Worm (Caenorhabditis elegans): ENCODE results near the gene hda-1.

The hda-1 gene

DNA sequence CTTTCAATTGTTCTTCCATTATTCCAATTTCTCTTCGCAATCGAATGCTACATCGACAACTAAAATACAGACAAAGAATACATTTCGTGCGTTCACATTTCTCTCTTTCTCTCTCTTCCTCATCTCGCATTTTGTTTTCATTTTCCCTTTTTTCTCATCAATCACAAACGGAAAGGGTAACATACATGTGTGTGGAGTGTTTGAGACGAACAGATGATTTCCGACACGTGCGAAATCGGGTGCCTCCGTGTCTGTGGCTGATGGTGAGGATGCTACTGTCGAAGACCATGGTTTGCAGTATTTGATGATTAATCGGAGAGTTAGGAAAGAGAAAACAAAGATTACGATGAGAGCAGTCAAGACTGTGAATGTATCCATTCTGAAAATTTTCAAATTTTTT is 14.4 kb upstream of the hda-1 start, which contains the start of gene R02D5.9:
Gene R02D5.9 (minus strand): TSS at position 378 of the 400 bp plus-strand sequence.
- TF ChIP-seq tbx-7 (tag; optimal IDR thresholded peaks at IDR 0.05) (no peak), ztf-16 (tag; optimal IDR thresholded peaks at IDR 0.05) (no peak), ceh-22 (tag; optimal IDR thresholded peaks at IDR 0.05) (no peak), fkh-10 (GFP tag; optimal IDR thresholded peaks at IDR 0.05) (no peak), pha-4 (tag; optimal IDR thresholded peaks at IDR 0.05) (no peak), pha-2 (tag; optimal IDR thresholded peaks at IDR 0.05) (no peak), sox-2 (GFP tag; IDR thresholded peaks at IDR 0.05) (no peak), ceh-30 (tag; optimal IDR thresholded peaks at IDR 0.05) (no peak), dmd-4 (tag; optimal IDR thresholded peaks at IDR 0.05; ENCODE audit: borderline replicate concordance) (no peak), pat-9 (tag; optimal IDR thresholded peaks at IDR 0.05) (no peak)

DNA sequence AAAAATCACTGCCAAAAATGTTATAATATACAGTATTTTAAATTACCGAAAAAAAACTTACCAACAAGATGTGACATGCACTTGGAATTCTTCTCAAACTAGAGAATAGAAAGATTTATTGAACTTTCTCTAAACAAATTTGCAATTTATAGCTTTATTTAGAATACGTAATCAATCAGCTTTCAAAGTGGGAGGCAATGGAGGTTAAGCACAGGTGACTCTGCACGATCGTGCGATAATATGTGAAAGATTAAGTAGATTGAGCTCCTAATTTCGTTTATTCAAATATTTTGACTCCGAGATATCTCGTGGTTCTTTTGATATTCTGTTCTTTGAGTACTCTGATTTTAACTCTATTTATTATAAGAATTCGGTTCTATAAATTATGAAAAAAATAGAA is 7.2 kb upstream of the hda-1 start, which contains the start of gene R02D5.6:
Gene R02D5.6 (minus strand): TSS at position 101 of the 400 bp plus-strand sequence.
- TF ChIP-seq unc-55 (GFP tag; optimal IDR thresholded peaks at IDR 0.05), result no peak
- no peak for TF ChIP-seq unc-86 (tag; optimal IDR thresholded peaks at IDR 0.05)
- no peak for TF ChIP-seq unc-3 (GFP tag; conservative IDR thresholded peaks at IDR 0.05)
- TF ChIP-seq unc-3 (tag; optimal IDR thresholded peaks at IDR 0.05), result no peak
- no peak for TF ChIP-seq hlh-15 (tag; optimal IDR thresholded peaks at IDR 0.05)
- no peak for TF ChIP-seq ttx-3 (tag; optimal IDR thresholded peaks at IDR 0.05)
- no peak for TF ChIP-seq fax-1 (tag; optimal IDR thresholded peaks at IDR 0.05)
- no peak for TF ChIP-seq ceh-9 (tag; optimal IDR thresholded peaks at IDR 0.05)
- no peak for TF ChIP-seq pat-9 (tag; optimal IDR thresholded peaks at IDR 0.05)
- no peak for TF ChIP-seq eyg-1 (tag; optimal IDR thresholded peaks at IDR 0.05)
- TF ChIP-seq ceh-19 (GFP tag; optimal IDR thresholded peaks at IDR 0.05), result no peak
- no peak for TF ChIP-seq rnt-1 (tag; optimal IDR thresholded peaks at IDR 0.05)
- TF ChIP-seq sox-4 (tag; optimal IDR thresholded peaks at IDR 0.05), result no peak
- TF ChIP-seq odd-2 (tag; optimal IDR thresholded peaks at IDR 0.05), result no peak

DNA sequence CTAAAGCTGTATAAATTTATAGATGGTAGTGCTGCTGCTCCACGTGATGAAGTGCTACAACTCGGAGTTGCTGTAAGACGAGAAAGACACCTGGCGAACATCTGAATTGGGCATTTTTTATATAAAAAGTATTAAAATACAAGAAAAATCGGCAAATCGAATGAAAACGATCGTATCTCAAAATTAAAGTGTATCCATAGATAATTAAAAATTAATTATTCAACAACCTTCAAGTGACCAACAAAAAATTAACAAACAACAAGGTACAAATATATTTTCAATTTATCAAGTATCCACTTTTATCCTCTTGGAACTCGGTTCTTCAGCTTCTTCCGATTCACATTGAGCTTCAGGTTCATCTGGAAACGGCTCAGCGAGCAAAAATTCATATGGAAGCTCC is 5.9 kb upstream of the hda-1 start, which contains the start of gene R02D5.8:
Gene R02D5.8 (minus strand): TSS at position 101 of the 400 bp plus-strand sequence.
- no peak for TF ChIP-seq ceh-22 (tag; optimal IDR thresholded peaks at IDR 0.05)

DNA sequence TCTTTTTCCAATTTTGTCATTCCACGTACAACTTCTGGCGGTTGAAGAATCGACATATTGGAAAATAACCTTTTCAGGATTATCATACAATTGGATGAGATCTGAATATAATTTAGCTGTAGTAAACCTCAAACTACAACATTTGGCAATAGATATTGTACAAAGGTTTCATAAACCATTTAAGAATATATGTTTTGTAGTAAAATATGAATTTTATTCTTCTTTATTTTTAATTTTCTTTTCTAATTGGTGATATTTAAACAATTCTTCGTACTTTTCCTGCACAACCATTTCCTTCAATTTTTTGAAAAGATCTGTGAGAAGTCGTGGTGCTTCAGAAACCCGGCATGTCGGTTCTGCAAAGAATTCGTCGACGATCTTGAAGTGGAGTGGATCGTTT is 4.2 kb upstream of the hda-1 start, which contains the start of gene C53A5.17:
Gene C53A5.17 (minus strand): TSS at position 101 of the 400 bp plus-strand sequence.
- no peak for TF ChIP-seq F13H6.1 (tag; optimal IDR thresholded peaks at IDR 0.05)
- TF ChIP-seq K02D7.2 (tag; optimal IDR thresholded peaks at IDR 0.05), result no peak
- TF ChIP-seq odd-2 (tag; optimal IDR thresholded peaks at IDR 0.05), result no peak
- no peak for TF ChIP-seq nhr-11 (tag; optimal IDR thresholded peaks at IDR 0.05)
- no peak for TF ChIP-seq fkh-6 (tag; optimal IDR thresholded peaks at IDR 0.05)
- TF ChIP-seq pag-3 (tag; optimal IDR thresholded peaks at IDR 0.05; ENCODE audit: borderline replicate concordance), result no peak

DNA sequence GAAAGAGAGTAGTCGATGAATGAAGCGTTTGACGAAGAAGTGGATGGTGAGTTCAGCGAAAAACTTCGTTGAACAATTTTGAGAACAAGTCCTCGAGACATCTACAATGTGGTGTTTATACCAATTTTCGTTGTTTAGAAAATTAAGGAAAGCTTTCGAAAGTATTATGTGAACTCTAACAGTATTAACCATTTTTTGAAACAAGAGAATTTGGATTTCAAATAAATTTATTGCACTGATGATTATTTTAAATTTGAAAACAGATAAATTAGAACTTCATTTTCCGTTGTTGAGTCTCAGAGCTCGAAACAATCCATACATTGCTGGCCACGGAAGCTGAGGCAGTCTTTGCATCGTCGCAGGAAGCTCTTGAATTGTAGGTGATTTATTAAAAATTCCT is 2.7 kb upstream of the hda-1 start, which contains the start of gene C53A5.16:
Gene C53A5.16 (minus strand): TSS at position 101 of the 400 bp plus-strand sequence.
- TF ChIP-seq unc-3 (GFP tag; conservative IDR thresholded peaks at IDR 0.05) (no peak), unc-3 (tag; optimal IDR thresholded peaks at IDR 0.05) (no peak), ceh-30 (tag; optimal IDR thresholded peaks at IDR 0.05) (no peak), hlh-8 (tag; optimal IDR thresholded peaks at IDR 0.05) (no peak), T23F11.4 (GFP tag; optimal IDR thresholded peaks at IDR 0.05) (no peak), elt-2 (tag; optimal IDR thresholded peaks at IDR 0.05) (no peak), dmd-4 (tag; optimal IDR thresholded peaks at IDR 0.05; ENCODE audit: borderline replicate concordance) (no peak), pha-4 (tag; optimal IDR thresholded peaks at IDR 0.05) (no peak), ztf-16 (tag; optimal IDR thresholded peaks at IDR 0.05) (no peak), ceh-45 (GFP tag; IDR thresholded peaks at IDR 0.05) (no peak), unc-86 (tag; optimal IDR thresholded peaks at IDR 0.05) (no peak), ceh-19 (GFP tag; optimal IDR thresholded peaks at IDR 0.05) (no peak)

DNA sequence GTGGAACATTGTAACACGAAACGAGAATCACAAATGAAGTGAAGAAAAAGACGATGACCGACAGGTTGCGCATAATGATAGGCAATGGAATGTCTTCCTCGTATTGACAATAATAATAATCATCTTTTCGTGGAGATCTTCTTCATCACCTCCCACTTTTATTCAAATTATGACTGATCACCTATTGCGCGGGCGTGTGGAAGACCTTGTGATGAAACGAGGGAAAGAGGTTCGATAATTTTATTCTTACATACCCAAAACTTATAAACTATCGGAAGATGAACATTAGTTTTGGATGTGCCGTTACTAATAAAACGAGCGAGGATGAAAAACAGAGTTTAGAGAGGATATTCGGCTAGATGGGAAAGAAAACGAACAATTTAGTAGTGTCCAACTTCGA is 2.1 kb upstream of the hda-1 start, which contains the start of gene C53A5.2:
Gene C53A5.2 (minus strand): TSS at position 101 of the 400 bp plus-strand sequence.
- TF ChIP-seq ceh-9 (tag; optimal IDR thresholded peaks at IDR 0.05), result no peak
- TF ChIP-seq odd-2 (tag; optimal IDR thresholded peaks at IDR 0.05), result no peak
- no peak for TF ChIP-seq dmd-4 (tag; optimal IDR thresholded peaks at IDR 0.05; ENCODE audit: borderline replicate concordance)

All from whole organism, late embryonic.